Fruit fly (Drosophila melanogaster) whole organism, embryonic: ENCODE results near the gene PH4alphaSG2.

ENCODE experiments used
- CG1233 ChIP-seq: fragments of 200-800 bp; sonication (Bioruptor generic); optimal IDR thresholded peaks from 4 replicates; lab custom pipeline; 2018; ENCODE audit warnings: missing biosample characterization, mild to moderate bottlenecking, missing genetic modification characterization
- CG12391 ChIP-seq: fragments of 200-800 bp; sonication (Bioruptor generic); optimal IDR thresholded peaks from 3 replicates; lab custom pipeline; 2018; ENCODE audit warnings: missing biosample characterization, mild to moderate bottlenecking, missing genetic modification characterization, moderate library complexity
- CG12659 ChIP-seq: fragments of 200-800 bp; sonication (Bioruptor generic); optimal IDR thresholded peaks from 3 replicates; lab custom pipeline; 2017; ENCODE audit warnings: mild to moderate bottlenecking, missing biosample characterization, missing genetic modification reagents, missing genetic modification characterization
- CG13296 ChIP-seq: fragments of 200-800 bp; sonication (Bioruptor generic); optimal IDR thresholded peaks from 3 replicates; lab custom pipeline; 2018; ENCODE audit warnings: missing biosample characterization, mild to moderate bottlenecking, missing genetic modification characterization
- CG14050 ChIP-seq: fragments of 200-800 bp; sonication (Bioruptor generic); IDR thresholded peaks from 3 replicates; pipeline ENCODE4 v1.3.6; 2022; ENCODE audit warnings: missing biosample characterization, missing genetic modification characterization
- CG1647 ChIP-seq: fragments of 200-800 bp; sonication (Bioruptor generic); optimal IDR thresholded peaks from 3 replicates; lab custom pipeline; 2016; ENCODE audit warnings: missing biosample characterization, missing genetic modification characterization
- CG17328 ChIP-seq: fragments of 200-800 bp; sonication (Bioruptor generic); IDR thresholded peaks from 2 replicates; pipeline ENCODE4 v1.3.6; 2022; ENCODE audit warnings: missing biosample characterization, missing genetic modification characterization
- CG17568 ChIP-seq: fragments of 200-800 bp; sonication (Bioruptor generic); optimal IDR thresholded peaks from 2 replicates; lab custom pipeline; 2018; ENCODE audit warnings: missing biosample characterization, mild to moderate bottlenecking, missing genetic modification characterization, moderate library complexity
- CG17612 ChIP-seq: fragments of 200-800 bp; sonication (Bioruptor generic); IDR thresholded peaks from 2 replicates; pipeline ENCODE4 v1.3.6; 2022; ENCODE audit warnings: missing biosample characterization, missing genetic modification characterization
- CG18476 ChIP-seq: fragments of 200-800 bp; sonication (Bioruptor generic); optimal IDR thresholded peaks from 2 replicates; lab custom pipeline; 2016; ENCODE audit warnings: missing biosample characterization, mild to moderate bottlenecking, missing genetic modification characterization
- CG2120 ChIP-seq: fragments of 200-800 bp; sonication (Bioruptor generic); optimal IDR thresholded peaks from 3 replicates; lab custom pipeline; 2016; ENCODE audit warnings: missing biosample characterization, missing genetic modification characterization
- CG2712 ChIP-seq: fragments of 200-800 bp; optimal IDR thresholded peaks from 3 replicates; lab custom pipeline; 2019; ENCODE audit warnings: missing biosample characterization, mild to moderate bottlenecking, missing genetic modification characterization, moderate library complexity
- CG31388 ChIP-seq: fragments of 200-800 bp; sonication (Bioruptor generic); optimal IDR thresholded peaks from 2 replicates; lab custom pipeline; 2016; ENCODE audit warnings: missing biosample characterization, missing genetic modification characterization
- CG31441 ChIP-seq: fragments of 200-800 bp; sonication (Bioruptor generic); IDR thresholded peaks from 2 replicates; pipeline ENCODE4 v1.3.6; 2022; ENCODE audit warnings: missing biosample characterization, missing genetic modification characterization
- CG3163 ChIP-seq: fragments of 200-800 bp; sonication (Bioruptor generic); optimal IDR thresholded peaks from 3 replicates; lab custom pipeline; 2016; ENCODE audit warnings: missing biosample characterization, missing genetic modification characterization
- CG32767 ChIP-seq: fragments of 200-800 bp; sonication (Bioruptor generic); IDR thresholded peaks from 2 replicates; pipeline ENCODE4 v1.3.6; 2022; ENCODE audit warnings: missing biosample characterization, missing genetic modification characterization
- CG33557 ChIP-seq: fragments of 200-800 bp; sonication (Bioruptor generic); optimal IDR thresholded peaks from 2 replicates; lab custom pipeline; 2019; ENCODE audit warnings: missing biosample characterization, mild to moderate bottlenecking, missing genetic modification characterization, moderate library complexity
- CG4328 ChIP-seq: fragments of 200-800 bp; sonication (Bioruptor generic); optimal IDR thresholded peaks from 3 replicates; lab custom pipeline; 2017; ENCODE audit warnings: missing biosample characterization, missing genetic modification reagents, missing genetic modification characterization
- CG5953 ChIP-seq: fragments of 200-800 bp; sonication (Bioruptor generic); IDR thresholded peaks from 2 replicates; pipeline ENCODE4 v1.3.6; 2022; ENCODE audit warnings: missing biosample characterization, missing genetic modification characterization
- CG7745 ChIP-seq: fragments of 200-800 bp; sonication (Bioruptor generic); optimal IDR thresholded peaks from 2 replicates; lab custom pipeline; 2018; ENCODE audit warnings: missing biosample characterization, mild to moderate bottlenecking, missing genetic modification characterization, moderate library complexity
- CG7839 ChIP-seq: fragments of 200-800 bp; sonication (Bioruptor generic); optimal IDR thresholded peaks from 3 replicates; lab custom pipeline; 2018; ENCODE audit warnings: missing biosample characterization, mild to moderate bottlenecking, missing genetic modification characterization, moderate library complexity
- CHES-1-like ChIP-seq: fragments of 200-800 bp; sonication (Bioruptor generic); optimal IDR thresholded peaks from 2 replicates; lab custom pipeline; 2016; ENCODE audit warnings: missing biosample characterization, missing genetic modification characterization
- Dip2 ChIP-seq: fragments of 200-800 bp; sonication (Bioruptor generic); IDR thresholded peaks from 2 replicates; pipeline ENCODE4 v1.3.6; 2022; ENCODE audit warnings: missing biosample characterization, missing genetic modification characterization
- Elba2 ChIP-seq: fragments of 200-800 bp; sonication (Bioruptor generic); optimal IDR thresholded peaks from 3 replicates; lab custom pipeline; 2016; ENCODE audit warnings: missing biosample characterization, missing genetic modification characterization
- HLH3B ChIP-seq: fragments of 200-800 bp; sonication (Bioruptor generic); IDR thresholded peaks from 2 replicates; pipeline ENCODE4 v1.3.6; 2022; ENCODE audit warnings: missing biosample characterization, missing genetic modification characterization
- HLHmδ ChIP-seq: fragments of 200-800 bp; sonication (Bioruptor generic); optimal IDR thresholded peaks from 2 replicates; lab custom pipeline; 2018; ENCODE audit warnings: missing biosample characterization, mild to moderate bottlenecking, missing genetic modification characterization, moderate library complexity
- Hr3 ChIP-seq: fragments of 200-800 bp; sonication (Bioruptor generic); optimal IDR thresholded peaks from 3 replicates; lab custom pipeline; 2016; ENCODE audit warnings: missing biosample characterization, missing genetic modification characterization
- Hr78 ChIP-seq, 2 experiments: fragments of 200-800 bp in 1 of 2; fragments of >200 bp in 1 of 2; sonication (Bioruptor generic) in 1 of 2; optimal IDR thresholded peaks; 2 replicates each; lab custom pipeline; 2017 to 2019; ENCODE audit warnings: missing biosample characterization in 2 of 2, missing genetic modification characterization in 2 of 2, mild to moderate bottlenecking in 1 of 2, moderate library complexity in 1 of 2
- Ssrp ChIP-seq: fragments of 200-800 bp; sonication (Bioruptor generic); optimal IDR thresholded peaks from 2 replicates; lab custom pipeline; 2018; ENCODE audit warnings: missing biosample characterization, mild to moderate bottlenecking, missing genetic modification characterization, moderate library complexity
- amos ChIP-seq: fragments of 200-800 bp; sonication (Bioruptor generic); IDR thresholded peaks from 2 replicates; pipeline ENCODE4 v1.3.6; 2022; ENCODE audit warnings: missing biosample characterization, missing genetic modification characterization; ENCODE audit not compliant: partially characterized antibody
- crol ChIP-seq: fragments of 200-800 bp; sonication (Bioruptor generic); IDR thresholded peaks from 2 replicates; pipeline ENCODE4 v1.3.6; 2022; ENCODE audit warnings: missing biosample characterization, missing genetic modification characterization
- crp ChIP-seq, 2 experiments: fragments of 200-800 bp; sonication (Bioruptor generic); optimal IDR thresholded peaks; 2 replicates in 1 of 2; 3 replicates in 1 of 2; lab custom pipeline; 2017; ENCODE audit warnings: missing biosample characterization in 2 of 2, missing genetic modification characterization in 2 of 2, mild to moderate bottlenecking in 1 of 2, moderate library complexity in 1 of 2
- dpn ChIP-seq, 2 experiments: fragments of 200-800 bp; sonication (Bioruptor generic); optimal IDR thresholded peaks; 3 replicates each; lab custom pipeline; 2016; ENCODE audit warnings: missing biosample characterization in 2 of 2, missing genetic modification characterization in 2 of 2
- gfzf ChIP-seq: fragments of 200-800 bp; sonication (Bioruptor generic); optimal IDR thresholded peaks from 2 replicates; lab custom pipeline; 2016; ENCODE audit warnings: missing biosample characterization, mild to moderate bottlenecking, missing genetic modification characterization, moderate library complexity
- grau ChIP-seq: fragments of 200-800 bp; optimal IDR thresholded peaks from 3 replicates; lab custom pipeline; 2019; ENCODE audit warnings: missing biosample characterization, mild to moderate bottlenecking, missing genetic modification characterization, moderate library complexity
- gt ChIP-seq: fragments of 200-800 bp; sonication (Bioruptor generic); IDR thresholded peaks from 2 replicates; pipeline ENCODE4 v1.3.6; 2022; ENCODE audit warnings: missing biosample characterization, missing genetic modification characterization
- h ChIP-seq: fragments of >200 bp; optimal IDR thresholded peaks from 2 replicates; lab custom pipeline; 2017
- hbn ChIP-seq: fragments of 200-800 bp; sonication (Bioruptor generic); IDR thresholded peaks from 2 replicates; pipeline ENCODE4 v1.3.6; 2022; ENCODE audit warnings: missing biosample characterization, missing genetic modification characterization; ENCODE audit not compliant: partially characterized antibody
- lab ChIP-seq: fragments of 200-800 bp; sonication (Bioruptor generic); optimal IDR thresholded peaks from 3 replicates; lab custom pipeline; 2017; ENCODE audit warnings: missing biosample characterization, missing genetic modification characterization, mild to moderate bottlenecking, moderate library complexity, missing genetic modification reagents
- lbe ChIP-seq: fragments of 200-800 bp; sonication (Bioruptor generic); optimal IDR thresholded peaks from 2 replicates; lab custom pipeline; 2016; ENCODE audit warnings: missing biosample characterization, mild to moderate bottlenecking, missing genetic modification characterization
- maf-S ChIP-seq: fragments of 200-800 bp; sonication (Bioruptor generic); optimal IDR thresholded peaks from 2 replicates; lab custom pipeline; 2016; ENCODE audit warnings: missing biosample characterization, missing genetic modification characterization
- phol ChIP-seq: fragments of 200-800 bp; sonication (Bioruptor generic); optimal IDR thresholded peaks from 3 replicates; lab custom pipeline; 2018; ENCODE audit warnings: missing biosample characterization, mild to moderate bottlenecking, missing genetic modification characterization, moderate library complexity
- sima ChIP-seq: fragments of 200-800 bp; sonication (Bioruptor generic); optimal IDR thresholded peaks from 2 replicates; lab custom pipeline; 2016; ENCODE audit warnings: missing biosample characterization, missing genetic modification characterization
- ssp ChIP-seq: fragments of 200-800 bp; sonication (Bioruptor generic); IDR thresholded peaks from 2 replicates; pipeline ENCODE4 v1.3.6; 2022; ENCODE audit warnings: missing biosample characterization, missing genetic modification characterization
- stc ChIP-seq: fragments of 200-800 bp; sonication (Bioruptor generic); IDR thresholded peaks from 2 replicates; pipeline ENCODE4 v1.3.6; 2022; ENCODE audit warnings: missing biosample characterization, missing genetic modification characterization
- tio ChIP-seq: fragments of 200-800 bp; sonication (Bioruptor generic); optimal IDR thresholded peaks from 2 replicates; lab custom pipeline; 2017; ENCODE audit warnings: missing biosample characterization, missing genetic modification characterization, inconsistent platforms
- trem ChIP-seq: fragments of 200-800 bp; optimal IDR thresholded peaks from 3 replicates; lab custom pipeline; 2019; ENCODE audit warnings: missing biosample characterization, mild to moderate bottlenecking, missing genetic modification characterization, moderate library complexity
- usp ChIP-seq: fragments of >200 bp; optimal IDR thresholded peaks from 2 replicates; lab custom pipeline; 2017; ENCODE audit warnings: missing biosample characterization, missing genetic modification characterization
- vnd ChIP-seq: fragments of 200-800 bp; sonication (Bioruptor generic); IDR thresholded peaks from 3 replicates; pipeline ENCODE4 v1.3.6; 2022; ENCODE audit warnings: missing biosample characterization, missing genetic modification characterization; ENCODE audit not compliant: partially characterized antibody
- wek ChIP-seq: fragments of 200-800 bp; sonication (Bioruptor generic); optimal IDR thresholded peaks from 3 replicates; lab custom pipeline; 2018; ENCODE audit warnings: missing biosample characterization, mild to moderate bottlenecking, missing genetic modification characterization, moderate library complexity

The PH4alphaSG2 gene

DNA sequence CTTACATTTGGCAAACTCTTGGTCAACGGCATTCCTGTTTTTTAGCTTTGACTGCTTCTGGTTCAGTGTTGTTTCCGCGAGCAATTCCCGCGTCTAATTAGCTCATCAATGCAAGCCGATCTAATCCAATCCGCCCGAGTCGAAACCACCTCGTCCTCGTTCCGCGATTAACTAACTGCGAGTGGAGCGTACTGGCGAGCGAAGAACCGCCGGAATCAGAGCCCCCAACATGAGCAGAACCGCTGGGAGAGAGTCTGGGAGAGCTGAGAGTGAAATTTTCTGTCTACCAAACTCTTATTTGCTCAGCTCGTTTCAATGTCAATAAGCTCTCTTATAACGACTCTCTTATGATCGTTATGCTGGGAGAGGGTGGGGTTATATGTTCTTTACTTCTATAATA lies 39.6 kb upstream of the PH4alphaSG2 start (continued):
- no peak; the same call in 1 of the 2 replicates for TF ChIP-seq amos
- peak; percentile 72 for TF ChIP-seq CG17612 (GFP tag; lab: Robert Waterston, UW)
- TF ChIP-seq CG18476 (GFP tag; lab: Kevin White, UChicago): peak; percentile 88
- peak; percentile 35 for TF ChIP-seq CG2712
- TF ChIP-seq CG13296 (GFP tag; lab: Kevin White, UChicago): peak; percentile 79
- TF ChIP-seq HLHmδ (GFP tag; lab: Kevin White, UChicago): peak; percentile 81
- peak; percentile 88 for TF ChIP-seq tio
- peak; percentile 86; the same call in 1 of the 2 replicates for TF ChIP-seq HLH3B (GFP tag; lab: Robert Waterston, UW)
- peak; percentile 35; the same call in 1 of the 2 replicates for TF ChIP-seq ssp
- no peak for TF ChIP-seq CG7745 (tag; lab: Kevin White, UChicago)
- peak; percentile 82 for TF ChIP-seq maf-S (GFP tag; lab: Kevin White, UChicago)
- TF ChIP-seq CG31441: no peak; the same call in none of the 2 replicates
- TF ChIP-seq CG2120 (GFP tag; lab: Kevin White, UChicago): peak; percentile 75
- peak; percentile 34 for TF ChIP-seq Hr3 (GFP tag; lab: Kevin White, UChicago)
- peak; percentile 82 for TF ChIP-seq CG4328 (GFP tag; lab: Kevin White, UChicago)
- TF ChIP-seq CG17328 (GFP tag; lab: Robert Waterston, UW): peak; percentile 70
- TF ChIP-seq stc (GFP tag; lab: Robert Waterston, UW): peak; percentile 72
- TF ChIP-seq CG7839 (tag; lab: Kevin White, UChicago): peak; percentile 29
- no peak for TF ChIP-seq Ssrp (tag; lab: Kevin White, UChicago)
- TF ChIP-seq sima: no peak
- peak; percentile 11 for TF ChIP-seq grau (tag; lab: Kevin White, UChicago)
- no peak for TF ChIP-seq crp (GFP tag; optimal IDR thresholded peaks at IDR 0.05; lab: Kevin White, UChicago)
- no peak for TF ChIP-seq Hr78 (GFP tag; optimal IDR thresholded peaks at IDR 0.05; lab: Kevin White, UChicago)
- TF ChIP-seq CG31388 (GFP tag; lab: Kevin White, UChicago): peak; percentile 65
- TF ChIP-seq usp: no peak
- peak; percentile 83 for TF ChIP-seq wek (GFP tag; lab: Kevin White, UChicago)
- TF ChIP-seq lbe (GFP tag; lab: Kevin White, UChicago): peak; percentile 94
- no peak for TF ChIP-seq Dip2
- TF ChIP-seq CG12391 (tag; lab: Kevin White, UChicago): no peak
- TF ChIP-seq Elba2: no peak
- TF ChIP-seq CG12659 (GFP tag; lab: Kevin White, UChicago): peak; percentile 67
- TF ChIP-seq gt (GFP tag; lab: Robert Waterston, UW): no peak
- no peak for TF ChIP-seq CG14050 (GFP tag; lab: Robert Waterston, UW)
- TF ChIP-seq CG1233 (GFP tag; lab: Kevin White, UChicago): peak; percentile 85
- 0 out of 2 replicates have a peak, but pooled peaks have one; percentile 13 for TF ChIP-seq crol (GFP tag; lab: Robert Waterston, UW)
- peak; percentile 91 for TF ChIP-seq CG3163 (GFP tag; lab: Kevin White, UChicago)
- no peak for TF ChIP-seq vnd (GFP tag; lab: Robert Waterston, UW)
- no peak for TF ChIP-seq trem (tag; lab: Kevin White, UChicago)
- TF ChIP-seq CG32767 (GFP tag; lab: Robert Waterston, UW): peak; percentile 77
- no peak for TF ChIP-seq CG5953 (GFP tag; lab: Robert Waterston, UW)
- peak; percentile 41; the same call in 1 of the 2 replicates for TF ChIP-seq hbn (GFP tag; lab: Robert Waterston, UW)
- TF ChIP-seq phol (tag; lab: Kevin White, UChicago): no peak
- peak; percentile 78 for TF ChIP-seq CG33557 (GFP tag; lab: Kevin White, UChicago)
- peak; percentile 93 for TF ChIP-seq lab (GFP tag; lab: Kevin White, UChicago)
- peak; percentile 82 for TF ChIP-seq CG17568 (GFP tag; lab: Kevin White, UChicago)
- no peak for TF ChIP-seq h (lab: Kevin White, UChicago)
- TF ChIP-seq CHES-1-like (GFP tag; lab: Kevin White, UChicago): peak; percentile 80
- peak; percentile 6 to 84 for TF ChIP-seq dpn (GFP tag; optimal IDR thresholded peaks at IDR 0.05; lab: Kevin White, UChicago)
- TF ChIP-seq CG1647 (GFP tag; lab: Kevin White, UChicago): peak; percentile 87
- no peak for TF ChIP-seq gfzf
